Worm (Caenorhabditis elegans) whole organism, L3 larva: ENCODE results near the gene R07E5.19.

Experiments
- ama-1 ChIP-seq: fragments of 150-350 bp; optimal IDR thresholded peaks from 2 replicates; lab custom pipeline; 2018
- fkh-10 ChIP-seq: sonication (generic microtip); optimal IDR thresholded peaks from 2 replicates; lab custom pipeline; 2017; ENCODE audit warnings: missing biosample characterization, missing genetic modification reagents, missing genetic modification characterization
- fos-1 ChIP-seq: fragments of 150-350 bp; optimal IDR thresholded peaks from 2 replicates; lab custom pipeline; 2014; ENCODE audit warnings: missing biosample characterization, missing genetic modification characterization
- hmg-11 ChIP-seq: sonication (generic microtip); optimal IDR thresholded peaks from 2 replicates; lab custom pipeline; 2016; ENCODE audit warnings: missing genetic modification characterization, missing compliant biosample characterization
- nhr-11 ChIP-seq: fragments of 150-350 bp; optimal IDR thresholded peaks from 2 replicates; lab custom pipeline; 2014; ENCODE audit warnings: missing biosample characterization, missing genetic modification characterization
- nhr-237 ChIP-seq: fragments of 150-350 bp; optimal IDR thresholded peaks from 2 replicates; lab custom pipeline; 2014; ENCODE audit warnings: missing biosample characterization, missing genetic modification characterization
- pqm-1 ChIP-seq: fragments of 150-350 bp; optimal IDR thresholded peaks from 2 replicates; lab custom pipeline; 2017; ENCODE audit warnings: missing biosample characterization, missing genetic modification characterization, inconsistent platforms
- unc-39 ChIP-seq: sonication (generic microtip); optimal IDR thresholded peaks from 4 replicates; lab custom pipeline; 2017; ENCODE audit warnings: missing biosample characterization, missing genetic modification characterization
- unc-62 ChIP-seq: fragments of 150-350 bp; sonication (generic microtip); optimal IDR thresholded peaks from 4 replicates; lab custom pipeline; 2014; ENCODE audit warnings: missing biosample characterization, missing genetic modification reagents, missing genetic modification characterization
- ztf-4 ChIP-seq: fragments of 150-350 bp; optimal IDR thresholded peaks from 2 replicates; lab custom pipeline; 2014; ENCODE audit warnings: missing biosample characterization, missing genetic modification characterization

DNA sequence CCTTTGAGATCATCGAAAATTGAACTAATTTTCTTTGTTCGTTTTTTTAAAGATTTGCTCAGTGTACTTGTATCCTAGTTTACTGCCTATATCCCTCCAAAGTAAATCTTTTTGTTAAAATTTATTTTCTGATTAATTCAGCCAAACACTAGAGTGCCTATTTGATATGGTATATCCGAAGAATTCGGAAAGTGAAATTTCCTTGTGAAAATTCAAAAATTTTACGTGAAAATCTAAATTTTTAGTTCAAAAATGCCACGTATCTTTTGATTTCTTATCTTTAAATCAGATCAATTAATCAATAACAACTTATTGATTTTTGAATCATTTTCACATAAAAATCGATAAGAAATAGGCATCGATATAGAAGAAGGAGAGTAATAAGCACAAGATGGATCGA, 19.4 kb downstream of the R07E5.19 start, which contains the start of gene R07E5.6:
- TF ChIP-seq fkh-10 (no peak), unc-39 (tag; lab: Kevin White, UChicago) (no peak), ztf-4 (no peak), unc-62 (GFP tag; lab: Kevin White, UChicago) (no peak), ama-1 (no peak), fos-1 (no peak), hmg-11 (tag; lab: Kevin White, UChicago) (no peak), pqm-1 (tag; lab: Kevin White, UChicago) (no peak), nhr-11 (tag; lab: Kevin White, UChicago) (no peak), nhr-237 (tag; lab: Kevin White, UChicago) (no peak)
